Worm (Caenorhabditis elegans): ENCODE results near the gene pud-1.1.

The pud-1.1 gene

ce11 chrV:2342083-2342482 is 11.9 kb downstream of the pud-1.1 start:
- TF ChIP-seq zip-2 (tag; optimal IDR thresholded peaks at IDR 0.05) (no peak), egl-43 (GFP tag; IDR thresholded peaks at IDR 0.05) (peak; percentile 60; the same call in 1 of the 2 replicates), ama-1 (optimal IDR thresholded peaks at IDR 0.05) (no peak), nhr-10 (tag; optimal IDR thresholded peaks at IDR 0.05) (no peak), mxl-3 (GFP tag; optimal IDR thresholded peaks at IDR 0.05) (no peak), jun-1 (tag; optimal IDR thresholded peaks at IDR 0.05) (no peak), saeg-2 (GFP tag; IDR thresholded peaks at IDR 0.05) (no peak), mes-2 (tag; optimal IDR thresholded peaks at IDR 0.05; ENCODE audit: poor library complexity, severe bottlenecking) (no peak), set-16 (GFP tag; IDR thresholded peaks at IDR 0.05) (peak; percentile 69; the same call in 1 of the 2 replicates), egl-27 (tag; optimal IDR thresholded peaks at IDR 0.05) (no peak), T20F7.1 (GFP tag; optimal IDR thresholded peaks at IDR 0.05) (no peak), mdt-29 (GFP tag; IDR thresholded peaks at IDR 0.05) (no peak), Y75B8A.6 (GFP tag; IDR thresholded peaks at IDR 0.05) (no peak), nhr-48 (tag; optimal IDR thresholded peaks at IDR 0.05) (no peak), dmd-8 (GFP tag; IDR thresholded peaks at IDR 0.05) (0 out of 2 replicates have a peak, but pooled peaks have one; percentile 32)

ce11 chrV:2343572-2343971 is 13.3 kb downstream of the pud-1.1 start:
- TF ChIP-seq ama-1 (optimal IDR thresholded peaks at IDR 0.05) (no peak), rbr-2 (tag; optimal IDR thresholded peaks at IDR 0.05) (no peak), tag-97 (GFP tag; IDR thresholded peaks at IDR 0.05) (no peak), egl-43 (GFP tag; IDR thresholded peaks at IDR 0.05) (no peak), pqm-1 (tag; optimal IDR thresholded peaks at IDR 0.05) (no peak), set-16 (GFP tag; IDR thresholded peaks at IDR 0.05) (peak; percentile 93)

All from whole organism, L4 larva.